Fruit fly (Drosophila melanogaster) Kc167 (cell line): ENCODE results near the gene sol.

Experiments
- h ChIP-seq: fragments of >200 bp; optimal IDR thresholded peaks from 3 replicates; lab custom pipeline; 2018; ENCODE audit warnings: missing external identifiers
- insv ChIP-seq: fragments of >200 bp; optimal IDR thresholded peaks from 3 replicates; lab custom pipeline; 2018; ENCODE audit warnings: missing external identifiers

DNA sequence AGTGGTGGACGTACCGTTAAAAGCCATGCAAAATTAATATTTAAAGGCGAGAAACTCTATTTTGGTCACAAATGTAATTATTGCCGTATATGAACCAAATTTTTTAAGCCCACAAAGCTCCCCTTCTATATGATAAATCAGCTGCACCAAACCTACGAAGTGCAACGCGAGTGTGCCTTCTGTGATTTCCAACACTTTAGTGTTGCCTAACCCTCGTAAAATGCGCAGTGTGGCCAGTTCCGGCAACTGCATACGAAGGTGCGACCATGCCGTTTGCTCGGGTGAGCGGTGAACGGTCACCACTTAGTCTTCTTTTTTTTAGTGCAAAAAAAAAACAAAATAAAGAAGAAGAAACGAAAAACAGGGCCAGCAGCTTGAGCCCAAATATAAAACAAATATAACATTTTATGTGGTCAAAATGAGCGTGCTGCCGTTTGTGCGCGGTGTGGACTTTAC, 10.6 kb upstream of the sol start, which contains the start of the genes tty and fliI:
- TF ChIP-seq h (lab: Kevin White, UChicago) (no peak), insv (no peak)
